Worm (Caenorhabditis elegans): ENCODE results near the gene egas-1.

DNA sequence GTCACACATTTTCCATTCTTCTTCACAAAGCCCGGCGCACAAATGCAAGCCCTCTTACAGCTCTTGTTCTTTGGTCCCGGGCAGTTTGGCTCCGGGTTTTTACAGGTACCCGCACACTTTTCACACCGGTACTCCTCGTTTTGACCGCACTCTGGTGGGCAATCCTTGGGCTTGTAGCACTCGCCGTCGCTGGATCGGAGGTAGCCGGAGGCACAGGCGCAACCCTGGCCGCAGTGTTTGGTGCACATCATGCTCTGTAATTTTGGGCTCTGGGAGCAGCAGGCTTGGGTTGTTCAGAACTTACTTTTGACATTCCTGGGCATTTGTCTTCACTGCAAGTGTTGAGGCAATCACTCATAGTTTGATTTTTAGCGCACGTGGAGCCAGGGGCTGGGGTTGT is 17.3 kb downstream of the egas-1 start:
- TF ChIP-seq mep-1 (tag; optimal IDR thresholded peaks at IDR 0.05) (no peak), zag-1 (tag; optimal IDR thresholded peaks at IDR 0.05) (no peak), elt-3 (tag; optimal IDR thresholded peaks at IDR 0.05) (no peak), ztf-4 (tag; optimal IDR thresholded peaks at IDR 0.05) (no peak), fkh-10 (GFP tag; optimal IDR thresholded peaks at IDR 0.05) (no peak), nhr-76 (tag; optimal IDR thresholded peaks at IDR 0.05) (no peak), nhr-84 (tag; optimal IDR thresholded peaks at IDR 0.05) (no peak)
